Worm (Caenorhabditis elegans) whole organism, L1 larva: ENCODE measurements around the gene K09B11.4.
"Not testable (repeated sequence)": the region's sequence is repeated elsewhere in the genome, so short reads cannot be mapped to it uniquely, and the experiment has no call there.

Source experiments
- ceh-63 ChIP-seq: fragments of 200-800 bp; sonication (Bioruptor generic); optimal IDR thresholded peaks from 2 replicates; lab custom pipeline; 2018; ENCODE audit warnings: mild to moderate bottlenecking, missing genetic modification characterization, missing compliant biosample characterization
- ces-1 ChIP-seq: fragments of 150-350 bp; optimal IDR thresholded peaks from 2 replicates; lab custom pipeline; 2014; ENCODE audit warnings: missing biosample characterization, missing genetic modification reagents, missing genetic modification characterization
- grh-1 ChIP-seq: fragments of 200-800 bp; sonication (Bioruptor generic); IDR thresholded peaks from 2 replicates; pipeline ENCODE4 v1.3.6; 2022; ENCODE audit warnings: missing genetic modification reagents, missing genetic modification characterization, missing compliant biosample characterization
- hpl-2 ChIP-seq: fragments of 150-350 bp; optimal IDR thresholded peaks from 2 replicates; lab custom pipeline; 2014; ENCODE audit warnings: missing biosample characterization, missing genetic modification reagents, missing genetic modification characterization
- lin-15B ChIP-seq: fragments of 150-350 bp; sonication (generic microtip); optimal IDR thresholded peaks from 3 replicates; lab custom pipeline; 2014; ENCODE audit warnings: missing biosample characterization, missing genetic modification characterization
- mdl-1 ChIP-seq, 2 experiments: fragments of 150-350 bp; optimal IDR thresholded peaks; 2 replicates each; lab custom pipeline; 2014 to 2017; ENCODE audit warnings: missing biosample characterization in 2 of 2, missing genetic modification characterization in 2 of 2, inconsistent platforms in 1 of 2
- mep-1 ChIP-seq: fragments of 150-350 bp; optimal IDR thresholded peaks from 2 replicates; lab custom pipeline; 2014; ENCODE audit warnings: missing biosample characterization, missing genetic modification characterization
- nhr-20 ChIP-seq: sonication (generic microtip); optimal IDR thresholded peaks from 2 replicates; lab custom pipeline; 2016; ENCODE audit warnings: mild to moderate bottlenecking, missing genetic modification characterization, missing compliant biosample characterization
- nhr-76 ChIP-seq: sonication (generic microtip); optimal IDR thresholded peaks from 2 replicates; lab custom pipeline; 2017; ENCODE audit warnings: missing biosample characterization, missing genetic modification characterization
- sptf-1 ChIP-seq: fragments of 150-350 bp; optimal IDR thresholded peaks from 2 replicates; lab custom pipeline; 2014; ENCODE audit warnings: missing biosample characterization, missing genetic modification characterization
- unc-62 ChIP-seq: fragments of 150-350 bp; optimal IDR thresholded peaks from 2 replicates; lab custom pipeline; 2014; ENCODE audit warnings: missing biosample characterization, missing genetic modification reagents, missing genetic modification characterization
- zag-1 ChIP-seq: fragments of 150-350 bp; optimal IDR thresholded peaks from 2 replicates; lab custom pipeline; 2014; ENCODE audit warnings: missing biosample characterization, missing genetic modification characterization

- TF ChIP-seq ceh-63 (GFP tag; lab: Kevin White, UChicago); nhr-76 (tag; lab: Kevin White, UChicago); grh-1 (GFP tag; lab: Robert Waterston, UW); sptf-1 (tag; lab: Kevin White, UChicago); unc-62 (GFP tag; lab: Kevin White, UChicago); nhr-20 (tag; lab: Kevin White, UChicago); zag-1 (tag; lab: Kevin White, UChicago); mdl-1 (tag; optimal IDR thresholded peaks at IDR 0.05; lab: Kevin White, UChicago); mep-1; ces-1 (GFP tag; lab: Kevin White, UChicago); lin-15B (tag; lab: Kevin White, UChicago); hpl-2 (GFP tag; lab: Kevin White, UChicago): not testable (repeated sequence)
Observed at ce11 chrIV:13443543-13443942, 14.2 kb downstream of the K09B11.4 start.
